Fruit fly (Drosophila melanogaster): ENCODE results near the gene CG9098.
A peak's percentile ranks its signal among the peaks of the same experiment; 100 is the strongest.

CG9098 gene

dm6 chr2L:5982334-5982987, 29.7 kb downstream of the CG9098 start:
- no peak for TF ChIP-seq CG8301 (tag; optimal IDR thresholded peaks at IDR 0.05)
- no peak for TF ChIP-seq CG14655 (GFP tag; optimal IDR thresholded peaks at IDR 0.05)
- TF ChIP-seq CG9948 (tag; optimal IDR thresholded peaks at IDR 0.05): no peak
- TF ChIP-seq gl (tag; optimal IDR thresholded peaks at IDR 0.05): no peak
- TF ChIP-seq CG8159 (tag; optimal IDR thresholded peaks at IDR 0.05): no peak
- no peak for TF ChIP-seq CG4496 (GFP tag; IDR thresholded peaks at IDR 0.05)
- TF ChIP-seq Ets98B (GFP tag; IDR thresholded peaks at IDR 0.05): no peak
- TF ChIP-seq CG15710 (tag; optimal IDR thresholded peaks at IDR 0.05): peak; percentile 16
- TF ChIP-seq CG32121 (GFP tag; IDR thresholded peaks at IDR 0.05): no peak
- TF ChIP-seq CG17806 (tag; optimal IDR thresholded peaks at IDR 0.05): no peak
- peak; percentile 35 for TF ChIP-seq Pif1B (GFP tag; optimal IDR thresholded peaks at IDR 0.05)
- peak; percentile 46 for TF ChIP-seq Snoo (tag; optimal IDR thresholded peaks at IDR 0.05)
- peak; percentile 36 for TF ChIP-seq CG13204 (GFP tag; optimal IDR thresholded peaks at IDR 0.05)
- TF ChIP-seq CG12605 (GFP tag; IDR thresholded peaks at IDR 0.05): no peak
- TF ChIP-seq CG34367 (tag; optimal IDR thresholded peaks at IDR 0.05): no peak
- no peak for TF ChIP-seq EcR (GFP tag; optimal IDR thresholded peaks at IDR 0.05)

dm6 chr2L:5981433-5982333, 30.5 kb downstream of the CG9098 start, which contains the start of gene eIF4A:
eIF4A (plus strand) TSS chr2L:5981764.
- TF ChIP-seq EcR (GFP tag; optimal IDR thresholded peaks at IDR 0.05) (peak; percentile 47), CG13204 (GFP tag; optimal IDR thresholded peaks at IDR 0.05) (peak; percentile 10), rn (GFP tag; IDR thresholded peaks at IDR 0.05) (no peak), Pif1B (GFP tag; optimal IDR thresholded peaks at IDR 0.05) (no peak), CG14655 (GFP tag; optimal IDR thresholded peaks at IDR 0.05) (no peak), CG4496 (GFP tag; IDR thresholded peaks at IDR 0.05) (no peak), Pif1A (GFP tag; optimal IDR thresholded peaks at IDR 0.05) (no peak), CG32121 (GFP tag; IDR thresholded peaks at IDR 0.05) (no peak), CG8159 (tag; optimal IDR thresholded peaks at IDR 0.05) (peak; percentile 6), CG34367 (tag; optimal IDR thresholded peaks at IDR 0.05) (peak; percentile 11), CG17806 (tag; optimal IDR thresholded peaks at IDR 0.05) (no peak), gl (tag; optimal IDR thresholded peaks at IDR 0.05) (no peak)

DNA sequence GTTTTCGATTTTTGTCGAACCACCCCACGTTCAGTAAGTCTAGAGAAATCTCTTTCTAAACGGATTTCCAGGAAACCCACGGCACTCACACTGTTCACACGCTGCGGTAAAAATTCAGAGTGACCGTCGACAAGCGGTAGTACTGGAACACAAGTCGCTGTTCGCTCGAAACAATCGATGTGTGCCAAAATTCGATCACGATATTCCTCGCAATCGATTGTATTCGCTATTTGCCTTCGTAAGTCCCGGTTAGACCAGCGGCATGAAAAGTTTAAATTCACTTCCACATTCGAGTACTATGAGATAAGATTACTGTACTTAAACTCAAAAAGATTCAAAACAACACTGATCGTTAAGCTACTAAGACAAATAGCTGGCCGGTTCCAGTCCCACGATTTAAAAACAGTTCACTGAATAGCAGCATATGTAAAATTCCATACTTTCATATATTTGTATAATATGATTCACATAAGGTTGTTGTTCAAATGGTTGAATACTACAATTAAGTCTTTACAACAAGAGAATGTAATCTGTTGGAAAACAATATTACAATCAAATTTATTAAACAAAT, 31.2 kb downstream of the CG9098 start, which contains the start of gene chic:
TSS of gene chic (minus strand) at position 157 of the 571 bp plus-strand sequence.
- TF ChIP-seq CG32121 (GFP tag; IDR thresholded peaks at IDR 0.05) (no peak), CG10348 (GFP tag; IDR thresholded peaks at IDR 0.05) (no peak), CG8301 (tag; optimal IDR thresholded peaks at IDR 0.05) (no peak), Pif1A (GFP tag; optimal IDR thresholded peaks at IDR 0.05) (no peak), D1 (tag; optimal IDR thresholded peaks at IDR 0.05) (no peak), CG12605 (GFP tag; IDR thresholded peaks at IDR 0.05) (no peak), CG15710 (tag; optimal IDR thresholded peaks at IDR 0.05) (no peak), CG9948 (tag; optimal IDR thresholded peaks at IDR 0.05) (no peak), CG8159 (tag; optimal IDR thresholded peaks at IDR 0.05) (no peak), CG17806 (tag; optimal IDR thresholded peaks at IDR 0.05) (no peak), gl (tag; optimal IDR thresholded peaks at IDR 0.05) (no peak), CG13204 (GFP tag; optimal IDR thresholded peaks at IDR 0.05) (no peak), CG4496 (GFP tag; IDR thresholded peaks at IDR 0.05) (no peak), CG14655 (GFP tag; optimal IDR thresholded peaks at IDR 0.05) (no peak), EcR (GFP tag; optimal IDR thresholded peaks at IDR 0.05) (no peak), Ets98B (GFP tag; IDR thresholded peaks at IDR 0.05) (no peak)

- TF ChIP-seq CG8159 (tag; optimal IDR thresholded peaks at IDR 0.05) (peak; percentile 30), Pif1A (GFP tag; optimal IDR thresholded peaks at IDR 0.05) (peak; percentile 40), CG10348 (GFP tag; IDR thresholded peaks at IDR 0.05) (no peak), CG4496 (GFP tag; IDR thresholded peaks at IDR 0.05) (no peak), rn (GFP tag; IDR thresholded peaks at IDR 0.05) (no peak), EcR (GFP tag; optimal IDR thresholded peaks at IDR 0.05) (peak; percentile 95), CG17806 (tag; optimal IDR thresholded peaks at IDR 0.05) (peak; percentile 8), CG12605 (GFP tag; IDR thresholded peaks at IDR 0.05) (no peak), gl (tag; optimal IDR thresholded peaks at IDR 0.05) (no peak), Pif1B (GFP tag; optimal IDR thresholded peaks at IDR 0.05) (peak; percentile 30), CG15710 (tag; optimal IDR thresholded peaks at IDR 0.05) (no peak), CG13204 (GFP tag; optimal IDR thresholded peaks at IDR 0.05) (peak; percentile 87), CG32121 (GFP tag; IDR thresholded peaks at IDR 0.05) (no peak)
Observed at dm6 chr2L:5979957-5980861, 31.9 kb downstream of the CG9098 start.

- TF ChIP-seq CG9948 (tag; optimal IDR thresholded peaks at IDR 0.05): no peak
- no peak for TF ChIP-seq CG32121 (GFP tag; IDR thresholded peaks at IDR 0.05)
- no peak for TF ChIP-seq CG10348 (GFP tag; IDR thresholded peaks at IDR 0.05)
- no peak for TF ChIP-seq D1 (tag; optimal IDR thresholded peaks at IDR 0.05)
- TF ChIP-seq Pif1B (GFP tag; optimal IDR thresholded peaks at IDR 0.05): no peak
- no peak for TF ChIP-seq CG34367 (tag; optimal IDR thresholded peaks at IDR 0.05)
- no peak for TF ChIP-seq EcR (GFP tag; optimal IDR thresholded peaks at IDR 0.05)
- TF ChIP-seq CG14655 (GFP tag; optimal IDR thresholded peaks at IDR 0.05): no peak
- TF ChIP-seq gl (tag; optimal IDR thresholded peaks at IDR 0.05): no peak
- TF ChIP-seq fd96Ca (GFP tag; IDR thresholded peaks at IDR 0.05): no peak
- no peak for TF ChIP-seq CG4496 (GFP tag; IDR thresholded peaks at IDR 0.05)
- TF ChIP-seq Snoo (tag; optimal IDR thresholded peaks at IDR 0.05): no peak
- TF ChIP-seq CG8159 (tag; optimal IDR thresholded peaks at IDR 0.05): no peak
- no peak for TF ChIP-seq CG12605 (GFP tag; IDR thresholded peaks at IDR 0.05)
- no peak for TF ChIP-seq rn (GFP tag; IDR thresholded peaks at IDR 0.05)
- TF ChIP-seq CG8301 (tag; optimal IDR thresholded peaks at IDR 0.05): no peak
- no peak for TF ChIP-seq CG13204 (GFP tag; optimal IDR thresholded peaks at IDR 0.05)
- no peak for TF ChIP-seq CG15710 (tag; optimal IDR thresholded peaks at IDR 0.05)
- no peak for TF ChIP-seq Ets98B (GFP tag; IDR thresholded peaks at IDR 0.05)
- no peak for TF ChIP-seq Pif1A (GFP tag; optimal IDR thresholded peaks at IDR 0.05)
Observed at dm6 chr2L:5979055-5979399, 33.1 kb downstream of the CG9098 start.
